Worm (Caenorhabditis elegans) whole organism, late embryonic: Measurements from ENCODE around the gene dsl-7.

Source experiments
- F13H6.1 ChIP-seq: sonication (generic microtip); optimal IDR thresholded peaks from 2 replicates; lab custom pipeline; 2016; ENCODE audit warnings: missing genetic modification characterization, missing compliant biosample characterization
- K09A11.1 ChIP-seq: sonication (generic microtip); optimal IDR thresholded peaks from 2 replicates; lab custom pipeline; 2017; ENCODE audit warnings: antibody characterized with exemption, mild to moderate bottlenecking, missing genetic modification characterization, missing compliant biosample characterization; ENCODE audit not compliant: insufficient read depth
- T23F11.4 ChIP-seq: fragments of 200-800 bp; sonication (Bioruptor generic); optimal IDR thresholded peaks from 2 replicates; lab custom pipeline; 2018; ENCODE audit warnings: mild to moderate bottlenecking, missing genetic modification characterization, missing compliant biosample characterization
- ahr-1 ChIP-seq: sonication (generic microtip); optimal IDR thresholded peaks from 2 replicates; lab custom pipeline; 2016; ENCODE audit warnings: missing genetic modification characterization, missing compliant biosample characterization
- ama-1 ChIP-seq: fragments of 150-350 bp; optimal IDR thresholded peaks from 2 replicates; lab custom pipeline; 2014
- ceh-18 ChIP-seq: sonication (generic microtip); optimal IDR thresholded peaks from 2 replicates; lab custom pipeline; 2016; ENCODE audit warnings: missing genetic modification characterization, missing compliant biosample characterization
- ceh-2 ChIP-seq: sonication (generic microtip); optimal IDR thresholded peaks from 2 replicates; lab custom pipeline; 2016; ENCODE audit warnings: missing genotype, missing genetic modification characterization, missing compliant biosample characterization
- ceh-31 ChIP-seq: sonication (generic microtip); optimal IDR thresholded peaks from 2 replicates; lab custom pipeline; 2016; ENCODE audit warnings: missing genetic modification characterization, missing compliant biosample characterization
- ceh-34 ChIP-seq: sonication (generic microtip); optimal IDR thresholded peaks from 2 replicates; lab custom pipeline; 2016; ENCODE audit warnings: mild to moderate bottlenecking, missing genetic modification characterization, missing compliant biosample characterization
- ceh-45 ChIP-seq: fragments of 200-800 bp; sonication (Bioruptor generic); IDR thresholded peaks from 2 replicates; pipeline ENCODE4 v1.3.6; 2022; ENCODE audit warnings: missing genetic modification reagents, missing genetic modification characterization, missing compliant biosample characterization
- ceh-6 ChIP-seq: fragments of 200-800 bp; sonication (Bioruptor generic); optimal IDR thresholded peaks from 2 replicates; lab custom pipeline; 2018; ENCODE audit warnings: mild to moderate bottlenecking, missing genetic modification characterization, missing compliant biosample characterization
- ceh-9 ChIP-seq: sonication (generic microtip); optimal IDR thresholded peaks from 2 replicates; lab custom pipeline; 2016; ENCODE audit warnings: mild to moderate bottlenecking, missing genetic modification characterization, inconsistent platforms, missing compliant biosample characterization
- elt-2 ChIP-seq: sonication (generic microtip); optimal IDR thresholded peaks from 2 replicates; lab custom pipeline; 2016; ENCODE audit warnings: missing genetic modification reagents, missing genetic modification characterization, missing compliant biosample characterization
- elt-4 ChIP-seq: sonication (generic microtip); optimal IDR thresholded peaks from 2 replicates; lab custom pipeline; 2016; ENCODE audit warnings: missing genetic modification characterization, missing compliant biosample characterization
- ets-4 ChIP-seq: sonication (generic microtip); optimal IDR thresholded peaks from 2 replicates; lab custom pipeline; 2016; ENCODE audit warnings: missing genetic modification characterization, missing compliant biosample characterization
- fkh-6 ChIP-seq: sonication (generic microtip); optimal IDR thresholded peaks from 2 replicates; lab custom pipeline; 2016; ENCODE audit warnings: missing genetic modification characterization, missing compliant biosample characterization
- hlh-13 ChIP-seq: fragments of 200-800 bp; sonication (Bioruptor generic); optimal IDR thresholded peaks from 2 replicates; lab custom pipeline; 2018; ENCODE audit warnings: mild to moderate bottlenecking, missing genetic modification characterization, missing compliant biosample characterization
- hlh-15 ChIP-seq: sonication (generic microtip); optimal IDR thresholded peaks from 2 replicates; lab custom pipeline; 2016; ENCODE audit warnings: missing genetic modification characterization, missing compliant biosample characterization
- lim-6 ChIP-seq: sonication (generic microtip); optimal IDR thresholded peaks from 2 replicates; lab custom pipeline; 2016; ENCODE audit warnings: missing genetic modification characterization, missing compliant biosample characterization
- lin-11 ChIP-seq: fragments of 200-800 bp; sonication (Bioruptor generic); optimal IDR thresholded peaks from 2 replicates; lab custom pipeline; 2018; ENCODE audit warnings: mild to moderate bottlenecking, missing genetic modification characterization, missing compliant biosample characterization
- madf-2 ChIP-seq: sonication (generic microtip); optimal IDR thresholded peaks from 2 replicates; lab custom pipeline; 2017; ENCODE audit warnings: missing genetic modification characterization, missing compliant biosample characterization
- nfya-1 ChIP-seq: sonication (generic microtip); optimal IDR thresholded peaks from 2 replicates; lab custom pipeline; 2017; ENCODE audit warnings: missing genetic modification characterization, mild to moderate bottlenecking, missing compliant biosample characterization, antibody characterized with exemption, moderate library complexity
- nhr-11 ChIP-seq: fragments of 150-350 bp; optimal IDR thresholded peaks from 2 replicates; lab custom pipeline; 2014; ENCODE audit warnings: missing biosample characterization, missing genetic modification characterization
- nhr-232 ChIP-seq: sonication (generic microtip); optimal IDR thresholded peaks from 2 replicates; lab custom pipeline; 2016; ENCODE audit warnings: missing genetic modification characterization, missing compliant biosample characterization
- npax-4 ChIP-seq: sonication (generic microtip); optimal IDR thresholded peaks from 2 replicates; lab custom pipeline; 2016; ENCODE audit warnings: missing genetic modification characterization, missing compliant biosample characterization
- pat-9 ChIP-seq: fragments of 200-800 bp; sonication (Bioruptor generic); optimal IDR thresholded peaks from 2 replicates; lab custom pipeline; 2018; ENCODE audit warnings: mild to moderate bottlenecking, missing genetic modification characterization, moderate library complexity, missing compliant biosample characterization
- pax-1 ChIP-seq: fragments of 150-350 bp; optimal IDR thresholded peaks from 2 replicates; lab custom pipeline; 2014; ENCODE audit warnings: missing biosample characterization, missing genetic modification characterization
- pha-2 ChIP-seq: sonication (generic microtip); optimal IDR thresholded peaks from 2 replicates; lab custom pipeline; 2017; ENCODE audit warnings: mild to moderate bottlenecking, missing genetic modification characterization, missing compliant biosample characterization
- pha-4 ChIP-seq: fragments of 150-350 bp; optimal IDR thresholded peaks from 2 replicates; lab custom pipeline; 2018; ENCODE audit warnings: missing biosample characterization, missing genetic modification reagents, missing genetic modification characterization
- pros-1 ChIP-seq: fragments of 150-350 bp; optimal IDR thresholded peaks from 2 replicates; lab custom pipeline; 2014; ENCODE audit warnings: missing biosample characterization, missing genetic modification reagents, missing genetic modification characterization
- ref-2 ChIP-seq: sonication (generic microtip); optimal IDR thresholded peaks from 2 replicates; lab custom pipeline; 2016; ENCODE audit warnings: missing genetic modification characterization, missing compliant biosample characterization
- sox-2 ChIP-seq: fragments of 200-800 bp; sonication (Bioruptor generic); IDR thresholded peaks from 2 replicates; pipeline ENCODE4 v1.3.6; 2022; ENCODE audit warnings: missing genetic modification reagents, missing genetic modification characterization, missing compliant biosample characterization
- tbx-2 ChIP-seq: sonication (generic microtip); optimal IDR thresholded peaks from 2 replicates; lab custom pipeline; 2016; ENCODE audit warnings: missing genetic modification characterization, missing compliant biosample characterization
- tbx-7 ChIP-seq: sonication (generic microtip); optimal IDR thresholded peaks from 2 replicates; lab custom pipeline; 2016; ENCODE audit warnings: missing genotype, missing genetic modification characterization, missing compliant biosample characterization
- ttx-3 ChIP-seq: sonication (generic microtip); optimal IDR thresholded peaks from 2 replicates; lab custom pipeline; 2016; ENCODE audit warnings: missing genetic modification reagents, missing genetic modification characterization, missing compliant biosample characterization
- unc-42 ChIP-seq: sonication (generic microtip); optimal IDR thresholded peaks from 2 replicates; lab custom pipeline; 2016; ENCODE audit warnings: missing genotype, missing genetic modification characterization, missing compliant biosample characterization
- zip-5 ChIP-seq: sonication (generic microtip); optimal IDR thresholded peaks from 2 replicates; lab custom pipeline; 2016; ENCODE audit warnings: missing genetic modification characterization, missing compliant biosample characterization
- ztf-16 ChIP-seq: sonication (generic microtip); optimal IDR thresholded peaks from 2 replicates; lab custom pipeline; 2017; ENCODE audit warnings: missing genetic modification characterization, missing compliant biosample characterization

The dsl-7 gene

DNA sequence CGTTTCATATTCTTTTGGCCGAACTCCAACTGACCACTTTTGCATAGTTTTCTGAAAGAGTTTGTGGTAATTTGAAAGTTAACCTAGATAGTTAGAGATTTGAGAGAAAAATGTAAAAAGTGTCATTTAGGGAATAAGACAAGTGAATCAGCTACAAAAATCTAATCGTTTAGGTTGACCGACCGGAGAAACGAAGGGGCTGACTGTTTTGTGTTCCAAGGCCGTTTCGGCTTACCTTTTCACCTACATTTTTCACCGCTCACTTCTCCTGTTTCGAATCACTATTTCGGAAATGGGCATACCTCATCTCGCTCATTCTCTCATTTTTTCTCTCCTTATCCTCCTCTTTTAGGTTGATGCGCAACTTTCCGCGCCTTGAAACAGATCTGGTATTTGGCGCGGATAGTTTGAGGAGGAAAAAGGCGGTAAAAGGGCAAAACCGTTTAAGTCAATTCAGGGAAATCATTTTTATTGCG is 31.8 kb upstream of the dsl-7 start, which contains the start of gene mpst-7:
TSS of gene mpst-7 (minus strand) at position 51 of the 476 bp plus-strand sequence.
- TF ChIP-seq madf-2 (tag; lab: Kevin White, UChicago): no peak

DNA sequence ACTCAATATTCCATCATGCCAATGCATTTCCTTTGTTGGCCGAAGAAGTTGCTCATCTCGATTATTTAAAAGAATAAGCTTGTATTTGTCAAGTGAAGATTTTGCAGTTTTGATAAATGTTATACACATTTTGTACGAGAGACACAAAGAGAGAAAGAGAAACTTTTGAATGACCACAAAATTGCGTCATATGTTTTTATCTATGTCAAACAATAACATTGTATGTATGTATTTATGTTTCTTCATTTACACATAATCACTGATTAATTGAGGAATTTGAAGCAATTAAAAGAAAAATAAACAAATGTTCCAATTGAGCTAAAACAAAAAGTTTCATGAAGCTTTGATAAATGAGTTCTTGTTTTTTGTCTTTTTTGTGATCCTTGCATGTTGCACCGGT is 29.8 kb upstream of the dsl-7 start, which contains the start of gene hrg-9:
TSS of gene hrg-9 (minus strand) at position 152 of the 400 bp plus-strand sequence.
- TF ChIP-seq F13H6.1 (no peak), elt-2 (tag; lab: Kevin White, UChicago) (peak; percentile 57)

DNA sequence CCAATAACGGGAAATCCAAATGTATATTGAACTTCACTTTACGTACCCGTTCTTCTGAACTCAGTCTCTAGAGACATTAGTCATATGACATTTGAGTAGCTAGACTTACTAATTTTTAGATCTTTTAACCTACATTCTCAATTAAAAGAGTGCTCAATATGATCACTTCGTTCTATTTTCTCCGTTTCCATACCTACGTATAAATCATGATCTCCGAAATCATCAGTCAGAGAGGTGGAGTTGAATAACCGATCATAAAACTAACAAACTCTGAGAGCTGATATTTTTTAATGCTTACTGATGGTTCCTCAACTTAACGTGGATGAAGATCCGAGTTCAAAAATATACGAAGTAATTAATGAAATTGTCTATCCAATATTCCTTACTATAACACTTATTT is 28.9 kb upstream of the dsl-7 start, which contains the start of gene srd-35:
TSS of gene srd-35 (plus strand) at position 301 of the 400 bp plus-strand sequence.
- TF ChIP-seq nhr-11 (tag; lab: Kevin White, UChicago) (no peak), sox-2 (GFP tag; lab: Robert Waterston, UW) (no peak), tbx-7 (tag; lab: Kevin White, UChicago) (no peak), ceh-45 (no peak)

DNA sequence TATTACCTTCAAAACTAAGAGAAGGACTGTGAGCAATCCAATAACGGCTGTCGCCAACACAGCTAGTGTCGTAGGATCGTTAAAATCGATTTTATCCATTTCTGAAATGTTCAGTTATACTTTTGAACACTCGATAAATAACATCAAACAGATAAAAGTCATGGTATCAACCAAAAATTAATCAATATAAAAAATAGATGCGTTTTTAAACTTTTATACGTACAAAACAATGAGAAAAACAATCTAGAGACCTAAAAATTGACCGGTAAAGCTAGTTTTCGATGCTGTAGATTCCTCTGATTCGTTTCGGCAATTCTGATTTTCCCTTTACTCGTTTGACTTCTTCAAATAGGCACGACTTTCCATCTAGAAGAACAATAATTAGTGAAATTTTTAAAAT is 25.8 kb upstream of the dsl-7 start, which contains the start of gene R186.3:
TSS of gene R186.3 (minus strand) at position 101 of the 400 bp plus-strand sequence.
- TF ChIP-seq ahr-1: no peak
- no peak for TF ChIP-seq ref-2
- no peak for TF ChIP-seq lin-11 (tag; lab: Kevin White, UChicago)
- TF ChIP-seq ama-1: no peak
- no peak for TF ChIP-seq ttx-3
- no peak for TF ChIP-seq ceh-9
- TF ChIP-seq ets-4 (tag; lab: Kevin White, UChicago): no peak
- no peak for TF ChIP-seq hlh-15
- TF ChIP-seq npax-4 (tag; lab: Kevin White, UChicago): no peak
- TF ChIP-seq fkh-6: no peak
- TF ChIP-seq nhr-232: no peak
- TF ChIP-seq pax-1 (tag; lab: Kevin White, UChicago): no peak
- no peak for TF ChIP-seq lim-6
- TF ChIP-seq pros-1 (tag; lab: Kevin White, UChicago): no peak
- no peak for TF ChIP-seq T23F11.4 (GFP tag; lab: Kevin White, UChicago)
- TF ChIP-seq ztf-16: no peak
- no peak for TF ChIP-seq pha-2

DNA sequence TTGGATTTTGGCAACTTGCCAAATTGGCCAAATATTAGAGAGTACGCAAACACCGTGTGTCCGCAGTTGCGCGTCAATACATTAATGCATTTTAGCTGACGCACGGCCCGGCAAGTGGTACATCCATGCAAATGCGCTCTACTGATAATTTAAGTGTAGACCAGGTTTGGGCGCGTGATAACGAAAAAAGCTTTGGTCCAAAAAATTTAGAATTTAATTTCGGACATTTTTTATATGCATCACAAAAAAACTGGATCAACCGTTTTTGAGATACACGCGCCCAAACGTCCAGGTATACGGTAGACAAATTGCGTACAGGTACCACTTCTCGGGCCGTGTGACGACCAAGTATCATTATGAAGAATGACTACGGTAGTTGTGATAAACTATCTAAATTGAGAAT is 25.0 kb upstream of the dsl-7 start, which contains the start of gene R186.8:
TSS of gene R186.8 (minus strand) at position 58 of the 403 bp plus-strand sequence.
- peak; percentile 13 for TF ChIP-seq tbx-2 (tag; lab: Kevin White, UChicago)
- peak; percentile 19 for TF ChIP-seq ceh-31 (tag; lab: Kevin White, UChicago)
- TF ChIP-seq unc-42 (tag; lab: Kevin White, UChicago): peak; percentile 92
- TF ChIP-seq ceh-34 (tag; lab: Kevin White, UChicago): peak; percentile 0
- peak; percentile 41 for TF ChIP-seq elt-2 (tag; lab: Kevin White, UChicago)
- TF ChIP-seq nfya-1 (tag; lab: Kevin White, UChicago): peak; percentile 10
- peak; percentile 45 for TF ChIP-seq ref-2
- peak; percentile 24 for TF ChIP-seq ceh-18 (tag; lab: Kevin White, UChicago)

DNA sequence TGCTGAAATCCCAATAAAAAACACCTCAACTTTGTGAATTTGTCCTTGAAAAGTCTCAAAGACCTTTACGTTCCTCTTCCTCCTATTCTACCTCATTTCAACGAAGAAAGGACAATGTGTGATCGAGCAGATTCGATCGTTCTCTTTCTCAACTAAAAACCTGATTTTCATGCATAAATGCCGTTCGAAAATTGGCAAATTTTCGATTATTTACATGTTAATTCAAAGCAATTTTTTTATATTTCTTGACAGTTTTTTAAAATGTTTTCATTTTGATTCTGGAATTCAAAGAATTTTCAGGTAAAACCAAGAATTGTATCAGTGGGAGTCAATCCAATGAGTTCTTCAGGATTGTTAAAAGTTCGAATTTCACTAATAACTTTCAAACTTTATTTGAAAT is 24.4 kb upstream of the dsl-7 start, which contains the start of gene lin-46:
TSS of gene lin-46 (plus strand) at position 301 of the 400 bp plus-strand sequence.
- TF ChIP-seq tbx-2 (tag; lab: Kevin White, UChicago) (no peak), lim-6 (no peak), ceh-2 (tag; lab: Kevin White, UChicago) (no peak), hlh-13 (GFP tag; lab: Kevin White, UChicago) (no peak), pat-9 (tag; lab: Kevin White, UChicago) (no peak), K09A11.1 (tag; lab: Kevin White, UChicago) (no peak), elt-4 (tag; lab: Kevin White, UChicago) (no peak), zip-5 (no peak), F13H6.1 (no peak), pax-1 (tag; lab: Kevin White, UChicago) (no peak), ceh-6 (GFP tag; lab: Kevin White, UChicago) (no peak), fkh-6 (no peak), pha-4 (no peak)
- TF ChIP-seq, all 69 proteins: peak for 0
